Worm (Caenorhabditis elegans) whole organism, L4 larva: ENCODE results near the gene hap-1.

Source experiments
- F37D6.2 ChIP-seq: sonication (generic microtip); optimal IDR thresholded peaks from 2 replicates; lab custom pipeline; 2016; ENCODE audit warnings: mild to moderate bottlenecking, missing genetic modification characterization, missing compliant biosample characterization
- F49E8.2 ChIP-seq: sonication (generic microtip); optimal IDR thresholded peaks from 2 replicates; lab custom pipeline; 2016; ENCODE audit warnings: missing compliant biosample characterization, mild to moderate bottlenecking, missing genetic modification characterization, borderline replicate concordance
- R02D3.7 ChIP-seq: fragments of 150-350 bp; sonication (generic microtip); optimal IDR thresholded peaks from 3 replicates; lab custom pipeline; 2014; ENCODE audit warnings: missing biosample characterization, missing genetic modification characterization
- Y105C5A.15 ChIP-seq: fragments of 200-800 bp; sonication (Bioruptor generic); IDR thresholded peaks from 2 replicates; pipeline ENCODE4 v1.3.6; 2022; ENCODE audit warnings: missing genetic modification characterization, missing compliant biosample characterization
- Y48G9A.11 ChIP-seq: fragments of 200-800 bp; sonication (Bioruptor generic); IDR thresholded peaks from 2 replicates; pipeline ENCODE4 v1.3.6; 2022; ENCODE audit warnings: missing genetic modification reagents, missing genetic modification characterization, missing compliant biosample characterization
- ZK337.2 ChIP-seq: fragments of 200-800 bp; sonication (Bioruptor generic); IDR thresholded peaks from 2 replicates; pipeline ENCODE4 v1.3.6; 2022; ENCODE audit warnings: missing genetic modification reagents, missing genetic modification characterization, missing compliant biosample characterization
- attf-4 ChIP-seq: sonication (generic microtip); optimal IDR thresholded peaks from 3 replicates; lab custom pipeline; 2017; ENCODE audit warnings: missing biosample characterization, missing genetic modification characterization
- ceh-28 ChIP-seq: fragments of 150-350 bp; optimal IDR thresholded peaks from 2 replicates; lab custom pipeline; 2014; ENCODE audit warnings: missing biosample characterization, missing genetic modification reagents, missing genetic modification characterization
- ces-1 ChIP-seq: fragments of 150-350 bp; sonication (generic microtip); optimal IDR thresholded peaks from 4 replicates; lab custom pipeline; 2014; ENCODE audit warnings: missing biosample characterization, missing genetic modification reagents, missing genetic modification characterization
- ctbp-1 ChIP-seq: fragments of 200-800 bp; sonication (Bioruptor generic); IDR thresholded peaks from 2 replicates; pipeline ENCODE4 v1.3.6; 2022; ENCODE audit warnings: missing genetic modification reagents, missing genetic modification characterization, missing compliant biosample characterization
- daf-12 ChIP-seq: fragments of 150-350 bp; optimal IDR thresholded peaks from 2 replicates; lab custom pipeline; 2014; ENCODE audit warnings: missing biosample characterization, missing genetic modification reagents, missing genetic modification characterization
- daf-16 ChIP-seq, 3 experiments: sonication (generic microtip); optimal IDR thresholded peaks; 2 replicates each; lab custom pipeline; 2016 to 2017; ENCODE audit warnings: missing genetic modification characterization in 3 of 3, missing genetic modification reagents in 3 of 3, mild to moderate bottlenecking in 2 of 3, missing compliant biosample characterization in 2 of 3, missing biosample characterization in 1 of 3, moderate library complexity in 1 of 3
- daf-19 ChIP-seq: fragments of 200-800 bp; sonication (Bioruptor generic); conservative IDR thresholded peaks from 2 replicates; pipeline ENCODE4 v1.3.6; 2022; ENCODE audit warnings: missing genetic modification characterization, missing compliant biosample characterization
- dmd-9 ChIP-seq: fragments of 200-800 bp; sonication (Bioruptor generic); IDR thresholded peaks from 2 replicates; pipeline ENCODE4 v1.3.6; 2022; ENCODE audit warnings: missing genetic modification reagents, missing genetic modification characterization, missing compliant biosample characterization
- dpl-1 ChIP-seq: fragments of 150-350 bp; optimal IDR thresholded peaks from 2 replicates; lab custom pipeline; 2014; ENCODE audit warnings: missing biosample characterization, missing genetic modification reagents, missing genetic modification characterization
- duxl-1 ChIP-seq: sonication (generic microtip); optimal IDR thresholded peaks from 2 replicates; lab custom pipeline; 2016; ENCODE audit warnings: mild to moderate bottlenecking, missing genetic modification characterization, moderate library complexity, missing compliant biosample characterization; ENCODE audit not compliant: poor library complexity
- egl-43 ChIP-seq: fragments of 200-800 bp; sonication (Bioruptor generic); IDR thresholded peaks from 2 replicates; pipeline ENCODE4 v1.3.6; 2022; ENCODE audit warnings: missing genetic modification reagents, missing genetic modification characterization, missing compliant biosample characterization
- fkh-10 ChIP-seq: fragments of 150-350 bp; optimal IDR thresholded peaks from 2 replicates; lab custom pipeline; 2014; ENCODE audit warnings: missing biosample characterization, missing genetic modification reagents, missing genetic modification characterization
- hif-1 ChIP-seq, 2 experiments: sonication (generic microtip); optimal IDR thresholded peaks; 2 replicates each; lab custom pipeline; 2016 to 2017; ENCODE audit warnings: missing compliant biosample characterization in 2 of 2, missing genetic modification characterization in 2 of 2, missing genetic modification reagents in 2 of 2, missing genotype in 2 of 2, mild to moderate bottlenecking in 1 of 2
- hmg-1.1 ChIP-seq: fragments of 200-800 bp; sonication (Bioruptor generic); IDR thresholded peaks from 2 replicates; pipeline ENCODE4 v1.3.6; 2022; ENCODE audit warnings: missing genetic modification reagents, missing genetic modification characterization, missing compliant biosample characterization
- jun-1 ChIP-seq: fragments of 150-350 bp; optimal IDR thresholded peaks from 2 replicates; lab custom pipeline; 2014; ENCODE audit warnings: missing biosample characterization, missing genetic modification reagents, missing genetic modification characterization
- lim-7 ChIP-seq: fragments of 200-800 bp; sonication (Bioruptor generic); IDR thresholded peaks from 2 replicates; pipeline ENCODE4 v1.3.6; 2022; ENCODE audit warnings: missing genetic modification characterization, missing compliant biosample characterization
- lin-1 ChIP-seq: fragments of 200-800 bp; sonication (Bioruptor generic); IDR thresholded peaks from 2 replicates; pipeline ENCODE4 v1.3.6; 2022; ENCODE audit warnings: missing genetic modification reagents, missing genetic modification characterization, missing compliant biosample characterization
- lin-13 ChIP-seq: fragments of 150-350 bp; optimal IDR thresholded peaks from 2 replicates; lab custom pipeline; 2014; ENCODE audit warnings: missing biosample characterization, missing genetic modification reagents, missing genetic modification characterization
- lsy-2 ChIP-seq, 2 experiments: fragments of 150-350 bp in 1 of 2; sonication (generic microtip) in 1 of 2; optimal IDR thresholded peaks; 2 replicates each; lab custom pipeline; 2014 to 2017; ENCODE audit warnings: missing biosample characterization in 2 of 2, missing genetic modification characterization in 2 of 2
- mes-2 ChIP-seq: sonication (generic microtip); optimal IDR thresholded peaks from 2 replicates; lab custom pipeline; 2016; ENCODE audit warnings: missing genotype, mild to moderate bottlenecking, missing genetic modification characterization, missing compliant biosample characterization; ENCODE audit not compliant: poor library complexity, severe bottlenecking
- mxl-2 ChIP-seq: fragments of 200-800 bp; sonication (Bioruptor generic); conservative IDR thresholded peaks from 2 replicates; pipeline ENCODE4 v1.3.6; 2022; ENCODE audit warnings: missing genetic modification reagents, missing genetic modification characterization, missing compliant biosample characterization
- mxl-3 ChIP-seq: fragments of 200-800 bp; sonication (Bioruptor generic); optimal IDR thresholded peaks from 2 replicates; lab custom pipeline; 2018; ENCODE audit warnings: mild to moderate bottlenecking, missing genetic modification characterization, missing compliant biosample characterization
- nhr-111 ChIP-seq: fragments of 200-800 bp; sonication (Bioruptor generic); optimal IDR thresholded peaks from 2 replicates; lab custom pipeline; 2018; ENCODE audit warnings: mild to moderate bottlenecking, missing genetic modification characterization, missing compliant biosample characterization
- nhr-237 ChIP-seq: sonication (generic microtip); optimal IDR thresholded peaks from 2 replicates; lab custom pipeline; 2017; ENCODE audit warnings: missing biosample characterization, missing genetic modification characterization
- nhr-42 ChIP-seq: fragments of 200-800 bp; sonication (Bioruptor generic); IDR thresholded peaks from 2 replicates; pipeline ENCODE4 v1.3.6; 2022; ENCODE audit warnings: missing genetic modification characterization, missing compliant biosample characterization
- nhr-6 ChIP-seq: fragments of 150-350 bp; optimal IDR thresholded peaks from 2 replicates; lab custom pipeline; 2014; ENCODE audit warnings: missing biosample characterization, missing genetic modification characterization
- nhr-76 ChIP-seq: fragments of 150-350 bp; optimal IDR thresholded peaks from 2 replicates; lab custom pipeline; 2014; ENCODE audit warnings: missing biosample characterization, missing genetic modification characterization
- pha-4 ChIP-seq, 2 experiments: fragments of 150-350 bp in 1 of 2; fragments of 200-800 bp in 1 of 2; sonication (Bioruptor generic) in 1 of 2; IDR thresholded peaks in 1 of 2; optimal IDR thresholded peaks in 1 of 2; 2 replicates each; pipeline versions ENCODE4 v1.3.6 to Lab custom; 2014 to 2022; ENCODE audit warnings: missing genetic modification characterization in 2 of 2, missing genetic modification reagents in 2 of 2, missing biosample characterization in 1 of 2, missing compliant biosample characterization in 1 of 2
- pqm-1 ChIP-seq: sonication (generic microtip); optimal IDR thresholded peaks from 2 replicates; lab custom pipeline; 2017; ENCODE audit warnings: missing biosample characterization, missing genetic modification characterization
- sdz-12 ChIP-seq: fragments of 200-800 bp; sonication (Bioruptor generic); optimal IDR thresholded peaks from 2 replicates; lab custom pipeline; 2018; ENCODE audit warnings: mild to moderate bottlenecking, missing genetic modification characterization, missing compliant biosample characterization
- snpc-4 ChIP-seq: fragments of 150-350 bp; optimal IDR thresholded peaks from 2 replicates; lab custom pipeline; 2014; ENCODE audit warnings: missing biosample characterization, missing genetic modification characterization
- spr-1 ChIP-seq: sonication (generic microtip); optimal IDR thresholded peaks from 2 replicates; lab custom pipeline; 2016; ENCODE audit warnings: mild to moderate bottlenecking, missing genetic modification characterization, missing compliant biosample characterization
- tag-97 ChIP-seq: fragments of 200-800 bp; sonication (Bioruptor generic); IDR thresholded peaks from 2 replicates; pipeline ENCODE4 v1.3.6; 2022; ENCODE audit warnings: missing genetic modification characterization, missing compliant biosample characterization
- unc-39 ChIP-seq: sonication (generic microtip); optimal IDR thresholded peaks from 2 replicates; lab custom pipeline; 2017; ENCODE audit warnings: missing biosample characterization, missing genetic modification characterization
- unc-62 ChIP-seq, 3 experiments: fragments of 150-350 bp in 1 of 3; sonication (generic microtip); optimal IDR thresholded peaks in 2 of 3; peaks in 1 of 3; 1 replicate in 1 of 3; 2 replicates in 2 of 3; lab custom pipeline; 2014 to 2017; ENCODE audit warnings: missing biosample characterization in 3 of 3, missing genetic modification characterization in 3 of 3, missing genetic modification reagents in 3 of 3, missing genotype in 1 of 3
- vab-7 ChIP-seq: fragments of 200-800 bp; sonication (Bioruptor generic); IDR thresholded peaks from 2 replicates; pipeline ENCODE4 v1.3.6; 2022; ENCODE audit warnings: missing genetic modification reagents, missing genetic modification characterization, missing compliant biosample characterization
- zfp-2 ChIP-seq: sonication (generic microtip); optimal IDR thresholded peaks from 2 replicates; lab custom pipeline; 2016; ENCODE audit warnings: mild to moderate bottlenecking, missing genetic modification characterization, missing compliant biosample characterization
- zip-2 ChIP-seq: fragments of 150-350 bp; optimal IDR thresholded peaks from 2 replicates; lab custom pipeline; 2014; ENCODE audit warnings: missing biosample characterization, missing genetic modification characterization

The hap-1 gene

DNA sequence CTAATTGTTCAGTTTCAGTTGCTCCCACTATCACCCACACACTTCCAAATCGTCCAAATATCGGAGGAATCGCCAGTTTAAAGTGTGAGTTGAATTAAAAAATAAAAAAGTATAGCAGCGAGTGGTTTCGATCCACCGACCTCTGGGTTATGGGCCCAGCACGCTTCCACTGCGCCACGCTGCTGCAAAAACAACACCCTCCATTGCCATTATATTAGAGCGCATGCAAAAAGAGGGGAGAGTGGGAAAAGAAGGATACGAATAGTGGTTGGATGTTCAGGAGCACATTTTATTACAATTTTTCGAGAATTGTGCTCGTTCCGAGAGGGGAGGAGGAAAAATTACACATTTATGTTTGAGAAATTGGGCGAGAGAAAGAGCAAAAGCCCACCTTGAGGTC is 31.1 kb downstream of the hap-1 start (continued):
- TF ChIP-seq nhr-42 (GFP tag; lab: Robert Waterston, UW) (peak; percentile 78), F49E8.2 (peak; percentile 35), mes-2 (tag; lab: Kevin White, UChicago) (peak; percentile 68), lim-7 (GFP tag; lab: Robert Waterston, UW) (peak; percentile 96), zfp-2 (peak; percentile 35), unc-39 (no peak)

ce11 chrIII:5301786-5302268 is 38.1 kb downstream of the hap-1 start, which contains the start of the genes T15B12.2 and F52C9.5:
Gene T15B12.2, minus strand, starts transcription at chrIII:5301886.
Gene F52C9.5, plus strand, starts transcription at chrIII:5302218.
- no peak for TF ChIP-seq lsy-2 (tag; optimal IDR thresholded peaks at IDR 0.05; lab: Kevin White, UChicago)
- TF ChIP-seq, all 104 proteins: peak for 0

DNA sequence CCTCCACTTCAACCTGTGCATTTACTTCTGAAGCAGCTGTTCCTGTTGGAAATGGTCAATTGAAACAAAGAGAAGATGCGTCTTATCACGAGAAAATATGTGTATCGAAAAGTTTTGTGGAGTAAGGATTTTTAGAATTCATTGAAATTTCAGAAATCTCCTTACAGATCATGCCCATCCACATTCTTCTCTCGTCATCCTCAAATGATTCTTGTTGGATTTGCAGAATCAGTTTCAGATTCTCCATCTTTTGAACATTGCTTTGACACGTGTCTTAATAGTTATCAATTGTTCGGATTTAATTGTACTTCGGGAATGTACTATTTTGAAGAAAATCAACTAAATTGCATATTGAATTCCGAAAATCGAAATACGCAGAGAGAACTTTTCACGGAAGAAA is 40.3 kb downstream of the hap-1 start:
- peak in 1 of 2 experiments; percentile 98 for TF ChIP-seq unc-62 (GFP tag; optimal IDR thresholded peaks at IDR 0.05 in 1 of 2; lab: Kevin White, UChicago)
- no peak for TF ChIP-seq unc-62 (tag; optimal IDR thresholded peaks at IDR 0.05; lab: Kevin White, UChicago)
- TF ChIP-seq lin-13 (GFP tag; lab: Kevin White, UChicago): no peak

DNA sequence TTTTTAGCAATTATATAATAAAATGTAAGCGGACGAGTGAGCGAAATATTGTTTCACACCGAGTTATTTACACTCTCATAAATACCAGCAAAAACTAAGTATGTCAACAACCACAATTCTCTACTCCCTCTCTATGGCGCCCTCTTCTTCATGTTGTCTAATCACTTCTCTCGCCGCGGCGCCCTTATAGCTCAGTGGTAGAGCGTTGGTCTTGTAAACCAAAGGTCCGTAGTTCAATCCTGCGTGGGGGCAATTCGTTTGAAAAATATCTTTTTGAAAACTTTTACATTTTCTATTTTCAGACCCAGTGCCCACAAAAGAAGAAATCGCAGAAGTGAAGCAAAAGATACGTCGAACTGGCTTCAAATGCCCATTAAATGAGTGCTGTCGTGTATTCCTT is 42.0 kb downstream of the hap-1 start:
- TF ChIP-seq F37D6.2 (tag; lab: Kevin White, UChicago) (peak; percentile 18), attf-4 (tag; lab: Kevin White, UChicago) (no peak), ctbp-1 (GFP tag; lab: Robert Waterston, UW) (peak; percentile 95), daf-12 (tag; lab: Kevin White, UChicago) (no peak), ZK337.2 (GFP tag; lab: Robert Waterston, UW) (peak; percentile 84), daf-16 (GFP tag; optimal IDR thresholded peaks at IDR 0.05; lab: Kevin White, UChicago) (peak; percentile 57 to 83), daf-16 (tag; optimal IDR thresholded peaks at IDR 0.05; lab: Kevin White, UChicago) (peak; percentile 83), hif-1 (tag; optimal IDR thresholded peaks at IDR 0.05; lab: Kevin White, UChicago) (peak; percentile 15 to 62), egl-43 (GFP tag; lab: Robert Waterston, UW) (peak; percentile 97), daf-19 (GFP tag; lab: Robert Waterston, UW) (peak; percentile 93), vab-7 (GFP tag; lab: Robert Waterston, UW) (peak; percentile 89), pqm-1 (tag; lab: Kevin White, UChicago) (no peak), zip-2 (no peak), spr-1 (tag; lab: Kevin White, UChicago) (peak; percentile 69), nhr-111 (GFP tag; lab: Kevin White, UChicago) (peak; percentile 68), jun-1 (tag; lab: Kevin White, UChicago) (no peak), F49E8.2 (peak; percentile 61), fkh-10 (peak; percentile 5), sdz-12 (GFP tag; lab: Kevin White, UChicago) (peak; percentile 92), duxl-1 (tag; lab: Kevin White, UChicago) (peak; percentile 83), Y105C5A.15 (GFP tag; lab: Robert Waterston, UW) (peak; percentile 91), dmd-9 (GFP tag; lab: Robert Waterston, UW) (peak; percentile 77), ces-1 (GFP tag; lab: Kevin White, UChicago) (no peak), dpl-1 (GFP tag; lab: Kevin White, UChicago) (peak; percentile 50), Y48G9A.11 (GFP tag; lab: Robert Waterston, UW) (peak; percentile 90), lin-1 (GFP tag; lab: Robert Waterston, UW) (peak; percentile 84), nhr-76 (tag; lab: Kevin White, UChicago) (no peak), ceh-28 (tag; lab: Kevin White, UChicago) (no peak), nhr-6 (tag; lab: Kevin White, UChicago) (no peak), nhr-237 (no peak), R02D3.7 (tag; lab: Kevin White, UChicago) (no peak), mxl-2 (GFP tag; lab: Robert Waterston, UW) (peak; percentile 86), hmg-1.1 (GFP tag; lab: Robert Waterston, UW) (peak; percentile 92), tag-97 (GFP tag; lab: Robert Waterston, UW) (no peak), mxl-3 (GFP tag; lab: Kevin White, UChicago) (peak; percentile 75), snpc-4 (tag; lab: Kevin White, UChicago) (no peak), pha-4 (GFP tag; IDR thresholded peaks at IDR 0.05; lab: Robert Waterston, UW) (peak; percentile 94), pha-4 (tag; optimal IDR thresholded peaks at IDR 0.05; lab: Kevin White, UChicago) (peak; percentile 38)
